Worm (Caenorhabditis elegans): ENCODE measurements around the gene K07F5.14.
A peak's percentile ranks its signal among the peaks of the same experiment; 100 is the strongest.

- TF ChIP-seq nhr-12 (tag; optimal IDR thresholded peaks at IDR 0.05) (no peak), lsy-2 (tag; optimal IDR thresholded peaks at IDR 0.05) (peak in 1 of 2 experiments; percentile 34), ama-1 (optimal IDR thresholded peaks at IDR 0.05) (no peak), elt-3 (tag; optimal IDR thresholded peaks at IDR 0.05) (no peak), snpc-4 (tag; optimal IDR thresholded peaks at IDR 0.05) (no peak), ztf-11 (tag; optimal IDR thresholded peaks at IDR 0.05) (no peak), lin-39 (tag; optimal IDR thresholded peaks at IDR 0.05) (no peak), lin-13 (GFP tag; optimal IDR thresholded peaks at IDR 0.05) (no peak), unc-39 (tag; optimal IDR thresholded peaks at IDR 0.05) (no peak), R02D3.7 (tag; optimal IDR thresholded peaks at IDR 0.05) (no peak), mdl-1 (tag; optimal IDR thresholded peaks at IDR 0.05) (no peak), ztf-1 (GFP tag; conservative IDR thresholded peaks at IDR 0.05) (no peak), ztf-4 (tag; optimal IDR thresholded peaks at IDR 0.05) (no peak), zag-1 (tag; optimal IDR thresholded peaks at IDR 0.05) (peak; percentile 57)
These were observed 10.8 kb downstream of the K07F5.14 start for ce11 chrIV:9872786-9873185.

Data from whole organism, L2 larva.